Fruit fly (Drosophila melanogaster) whole organism, wandering third instar larva: ENCODE measurements around the gene siz.

Experiments
- CG32264 ChIP-seq: fragments of 200-800 bp; sonication (Bioruptor generic); optimal IDR thresholded peaks from 2 replicates; lab custom pipeline; 2016; ENCODE audit warnings: missing biosample characterization, missing genetic modification characterization
- Dfd ChIP-seq: fragments of >200 bp; optimal IDR thresholded peaks from 2 replicates; lab custom pipeline; 2017; ENCODE audit warnings: missing biosample characterization, missing genetic modification characterization
- OdsH ChIP-seq: fragments of 200-800 bp; sonication (Bioruptor generic); optimal IDR thresholded peaks from 2 replicates; lab custom pipeline; 2016; ENCODE audit warnings: missing biosample characterization, mild to moderate bottlenecking, missing genetic modification characterization
- Sp1 ChIP-seq: fragments of 200-800 bp; sonication (Bioruptor generic); optimal IDR thresholded peaks from 3 replicates; lab custom pipeline; 2019; ENCODE audit warnings: missing biosample characterization, mild to moderate bottlenecking, missing genetic modification characterization, moderate library complexity
- Vsx2 ChIP-seq: fragments of 200-300, 225-300 bp; sonication (Bioruptor generic); optimal IDR thresholded peaks from 2 replicates; lab custom pipeline; 2018; ENCODE audit warnings: missing biosample characterization, missing genetic modification characterization; ENCODE audit not compliant: partially characterized antibody
- psq ChIP-seq: fragments of 200-800 bp; sonication (Bioruptor generic); optimal IDR thresholded peaks from 3 replicates; lab custom pipeline; 2017; ENCODE audit warnings: missing biosample characterization, mild to moderate bottlenecking, missing genetic modification characterization, moderate library complexity
- tai ChIP-seq: sonication (Bioruptor generic); optimal IDR thresholded peaks from 2 replicates; lab custom pipeline; 2016; ENCODE audit warnings: missing biosample characterization, missing genetic modification characterization
- usp ChIP-seq: fragments of >200 bp; optimal IDR thresholded peaks from 2 replicates; lab custom pipeline; 2017; ENCODE audit warnings: missing biosample characterization, missing genetic modification characterization

DNA sequence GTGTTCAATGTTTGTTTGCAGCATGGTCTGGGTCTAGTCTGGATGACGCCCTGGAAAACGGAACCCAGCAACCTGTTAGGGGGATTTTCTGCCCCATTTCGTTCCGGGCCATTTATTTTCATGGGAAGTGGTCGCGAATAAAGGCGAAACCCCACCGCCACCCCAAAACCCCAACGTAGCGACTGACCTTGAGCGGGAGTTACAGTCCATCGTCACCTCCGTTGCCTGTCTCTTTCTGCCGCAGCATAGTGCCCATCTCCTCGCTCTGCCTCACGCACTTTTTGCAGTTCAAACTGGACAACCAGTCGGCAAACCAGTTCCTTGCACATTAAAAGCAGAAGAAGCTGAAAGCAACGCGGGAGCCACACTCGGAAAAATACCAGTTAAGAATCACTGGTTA, 64.3 kb downstream of the siz start:
- TF ChIP-seq Sp1 (GFP tag; lab: Kevin White, UChicago) (no peak), Vsx2 (GFP tag; lab: Kevin White, UChicago) (peak; percentile 4), tai (GFP tag; lab: Kevin White, UChicago) (no peak), psq (no peak), usp (GFP tag; lab: Kevin White, UChicago) (no peak), CG32264 (no peak), OdsH (GFP tag; lab: Kevin White, UChicago) (no peak), Dfd (no peak)
